Fruit fly (Drosophila melanogaster) whole organism, embryonic: ENCODE measurements around the gene Srp14.
A peak's percentile ranks its signal among the peaks of the same experiment; 100 is the strongest.

ENCODE experiments used
- B-H2 ChIP-seq: fragments of 200-800 bp; sonication (Bioruptor generic); optimal IDR thresholded peaks from 2 replicates; lab custom pipeline; 2018; ENCODE audit warnings: missing biosample characterization, mild to moderate bottlenecking, missing genetic modification characterization
- Bteb2 ChIP-seq: fragments of 200-800 bp; sonication (Bioruptor generic); optimal IDR thresholded peaks from 2 replicates; lab custom pipeline; 2016; ENCODE audit warnings: missing biosample characterization, missing genetic modification characterization
- CG11456 ChIP-seq: fragments of 200-800 bp; sonication (Bioruptor generic); IDR thresholded peaks from 3 replicates; pipeline ENCODE4 v1.3.6; 2022; ENCODE audit warnings: missing biosample characterization, missing genetic modification characterization
- CG11696 ChIP-seq: fragments of 200-800 bp; sonication (Bioruptor generic); IDR thresholded peaks from 2 replicates; pipeline ENCODE4 v1.3.6; 2022; ENCODE audit warnings: missing biosample characterization, missing genetic modification characterization
- CG12071 ChIP-seq: fragments of 200-800 bp; sonication (Bioruptor generic); optimal IDR thresholded peaks from 3 replicates; lab custom pipeline; 2018; ENCODE audit warnings: missing biosample characterization, mild to moderate bottlenecking, missing genetic modification characterization
- CG13775 ChIP-seq: fragments of 200-800 bp; sonication (Bioruptor generic); optimal IDR thresholded peaks from 3 replicates; lab custom pipeline; 2017; ENCODE audit warnings: missing biosample characterization, mild to moderate bottlenecking, missing genetic modification characterization
- CG14441 ChIP-seq: fragments of 200-800 bp; sonication (Bioruptor generic); IDR thresholded peaks from 2 replicates; pipeline ENCODE4 v1.3.6; 2022; ENCODE audit warnings: missing biosample characterization, missing genetic modification characterization
- CG2875 ChIP-seq: fragments of 200-800 bp; sonication (Bioruptor generic); optimal IDR thresholded peaks from 2 replicates; lab custom pipeline; 2017; ENCODE audit warnings: missing biosample characterization, mild to moderate bottlenecking, missing genetic modification characterization, missing genetic modification reagents
- CG34376 ChIP-seq: fragments of 200-800 bp; sonication (Bioruptor generic); optimal IDR thresholded peaks from 2 replicates; lab custom pipeline; 2018; ENCODE audit warnings: missing biosample characterization, mild to moderate bottlenecking, missing genetic modification characterization
- CG4328 ChIP-seq: fragments of 200-800 bp; sonication (Bioruptor generic); optimal IDR thresholded peaks from 3 replicates; lab custom pipeline; 2017; ENCODE audit warnings: missing biosample characterization, missing genetic modification reagents, missing genetic modification characterization
- CG7928 ChIP-seq: fragments of 200-800 bp; sonication (Bioruptor generic); optimal IDR thresholded peaks from 2 replicates; lab custom pipeline; 2017; ENCODE audit warnings: missing biosample characterization, mild to moderate bottlenecking, missing genetic modification characterization
- CG7963 ChIP-seq: fragments of 200-800 bp; sonication (Bioruptor generic); IDR thresholded peaks from 3 replicates; pipeline ENCODE4 v1.3.6; 2022; ENCODE audit warnings: missing biosample characterization, missing genetic modification characterization; ENCODE audit not compliant: partially characterized antibody
- Camta ChIP-seq: fragments of 200-800 bp; sonication (Bioruptor generic); optimal IDR thresholded peaks from 2 replicates; lab custom pipeline; 2016; ENCODE audit warnings: missing biosample characterization, missing genetic modification characterization
- D ChIP-seq, 2 experiments: fragments of 200-800 bp in 1 of 2; fragments of >200 bp in 1 of 2; sonication (Bioruptor generic) in 1 of 2; optimal IDR thresholded peaks; 2 replicates in 1 of 2; 3 replicates in 1 of 2; lab custom pipeline; 2017; ENCODE audit warnings: mild to moderate bottlenecking in 1 of 2, missing biosample characterization in 1 of 2, missing genetic modification characterization in 1 of 2, missing genetic modification reagents in 1 of 2
- D19A ChIP-seq: fragments of 200-800 bp; optimal IDR thresholded peaks from 3 replicates; lab custom pipeline; 2019; ENCODE audit warnings: missing biosample characterization, mild to moderate bottlenecking, missing genetic modification characterization, moderate library complexity
- Dbx ChIP-seq: fragments of 200-800 bp; sonication (Bioruptor generic); IDR thresholded peaks from 3 replicates; pipeline ENCODE4 v1.3.6; 2022; ENCODE audit warnings: missing biosample characterization, missing genetic modification characterization
- Dek ChIP-seq: fragments of 200-800 bp; sonication (Bioruptor generic); optimal IDR thresholded peaks from 3 replicates; lab custom pipeline; 2019; ENCODE audit warnings: missing biosample characterization, mild to moderate bottlenecking, missing genetic modification characterization, moderate library complexity
- Fer2 ChIP-seq: fragments of 200-800 bp; sonication (Bioruptor generic); optimal IDR thresholded peaks from 2 replicates; lab custom pipeline; 2018; ENCODE audit warnings: missing biosample characterization, mild to moderate bottlenecking, missing genetic modification characterization, moderate library complexity
- Hr78 ChIP-seq, 2 experiments: fragments of 200-800 bp in 1 of 2; fragments of >200 bp in 1 of 2; sonication (Bioruptor generic) in 1 of 2; optimal IDR thresholded peaks; 2 replicates each; lab custom pipeline; 2017 to 2019; ENCODE audit warnings: missing biosample characterization in 2 of 2, missing genetic modification characterization in 2 of 2, mild to moderate bottlenecking in 1 of 2, moderate library complexity in 1 of 2
- Med ChIP-seq: fragments of 200-800 bp; sonication (Bioruptor generic); peaks from one replicate; lab custom pipeline; 2016; ENCODE audit warnings: missing biosample characterization, missing genetic modification characterization, mild to moderate bottlenecking, inconsistent platforms, moderate library complexity
- NFAT ChIP-seq: fragments of 200-800 bp; sonication (Bioruptor generic); IDR thresholded peaks from 2 replicates; pipeline ENCODE4 v1.3.6; 2022; ENCODE audit warnings: missing biosample characterization, missing genetic modification characterization
- Nf-YA ChIP-seq: fragments of 200-800 bp; sonication (Bioruptor generic); IDR thresholded peaks from 2 replicates; pipeline ENCODE4 v1.3.6; 2022; ENCODE audit warnings: missing biosample characterization, missing genetic modification characterization
- Nf-YC ChIP-seq: fragments of 200-800 bp; optimal IDR thresholded peaks from 3 replicates; lab custom pipeline; 2019; ENCODE audit warnings: missing biosample characterization, mild to moderate bottlenecking, missing genetic modification characterization, moderate library complexity
- Sox100B ChIP-seq: fragments of 200-800 bp; sonication (Bioruptor generic); optimal IDR thresholded peaks from 3 replicates; lab custom pipeline; 2018; ENCODE audit warnings: missing biosample characterization, mild to moderate bottlenecking, missing genetic modification characterization
- Vsx1 ChIP-seq: fragments of 200-800 bp; sonication (Bioruptor generic); optimal IDR thresholded peaks from 2 replicates; lab custom pipeline; 2017; ENCODE audit warnings: missing biosample characterization, mild to moderate bottlenecking, missing genetic modification characterization, missing genetic modification reagents
- bowl ChIP-seq: fragments of 200-800 bp; sonication (Bioruptor generic); IDR thresholded peaks from 2 replicates; pipeline ENCODE4 v1.3.6; 2022; ENCODE audit warnings: missing biosample characterization, missing genetic modification characterization
- croc ChIP-seq: fragments of 200-800 bp; sonication (Bioruptor generic); conservative IDR thresholded peaks from 3 replicates; pipeline ENCODE4 v1.3.6; 2022; ENCODE audit warnings: missing biosample characterization, missing genetic modification characterization
- dati ChIP-seq: fragments of 200-800 bp; sonication (Bioruptor generic); IDR thresholded peaks from 2 replicates; pipeline ENCODE4 v1.3.6; 2022; ENCODE audit warnings: missing biosample characterization, missing genetic modification characterization
- dysf ChIP-seq: fragments of 200-800 bp; sonication (Bioruptor generic); IDR thresholded peaks from 3 replicates; pipeline ENCODE4 v1.3.6; 2022; ENCODE audit warnings: missing biosample characterization, missing genetic modification characterization
- emc ChIP-seq: fragments of 200-800 bp; sonication (Bioruptor generic); optimal IDR thresholded peaks from 2 replicates; lab custom pipeline; 2016; ENCODE audit warnings: missing biosample characterization, missing genetic modification characterization
- exex ChIP-seq: fragments of 200-800 bp; sonication (Bioruptor generic); optimal IDR thresholded peaks from 4 replicates; lab custom pipeline; 2018; ENCODE audit warnings: missing biosample characterization, mild to moderate bottlenecking, missing genetic modification characterization, moderate library complexity
- gro ChIP-seq: fragments of 200-800 bp; sonication (Bioruptor generic); optimal IDR thresholded peaks from 2 replicates; lab custom pipeline; 2016; ENCODE audit warnings: missing biosample characterization, missing genetic modification characterization
- ham ChIP-seq: fragments of 200-800 bp; sonication (Bioruptor generic); IDR thresholded peaks from 2 replicates; pipeline ENCODE4 v1.3.6; 2022; ENCODE audit warnings: missing biosample characterization, missing genetic modification characterization
- ind ChIP-seq: fragments of 200-800 bp; sonication (Bioruptor generic); optimal IDR thresholded peaks from 3 replicates; lab custom pipeline; 2016; ENCODE audit warnings: missing biosample characterization, missing genetic modification characterization
- jumu ChIP-seq: fragments of 200-800 bp; sonication (Bioruptor generic); optimal IDR thresholded peaks from 3 replicates; lab custom pipeline; 2016; ENCODE audit warnings: missing biosample characterization, missing genetic modification characterization
- ken ChIP-seq: fragments of 200-800 bp; sonication (Bioruptor generic); IDR thresholded peaks from 3 replicates; pipeline ENCODE4 v1.3.6; 2022; ENCODE audit warnings: missing biosample characterization, missing genetic modification characterization
- lola ChIP-seq, 3 experiments: fragments of >200 bp in 2 of 3; fragments of 200-800 bp in 1 of 3; sonication (Bioruptor generic) in 1 of 3; optimal IDR thresholded peaks; 2 replicates each; lab custom pipeline; 2017 to 2019; ENCODE audit warnings: missing biosample characterization in 3 of 3, missing genetic modification characterization in 3 of 3, mild to moderate bottlenecking in 1 of 3, moderate library complexity in 1 of 3
- oc ChIP-seq: fragments of 200-800 bp; sonication (Bioruptor generic); optimal IDR thresholded peaks from 2 replicates; lab custom pipeline; 2018; ENCODE audit warnings: missing biosample characterization, mild to moderate bottlenecking, missing genetic modification characterization, moderate library complexity
- rib ChIP-seq: fragments of 200-800 bp; sonication (Bioruptor generic); IDR thresholded peaks from 2 replicates; pipeline ENCODE4 v1.3.6; 2022; ENCODE audit warnings: missing biosample characterization, missing genetic modification characterization
- salm ChIP-seq: fragments of 200-800 bp; sonication (Bioruptor generic); optimal IDR thresholded peaks from 2 replicates; lab custom pipeline; 2018; ENCODE audit warnings: missing biosample characterization, mild to moderate bottlenecking, missing genetic modification characterization
- sc ChIP-seq, 3 experiments: fragments of >200 bp in 2 of 3; fragments of 200-800 bp in 1 of 3; sonication (Bioruptor generic) in 1 of 3; optimal IDR thresholded peaks; 2 replicates in 2 of 3; 3 replicates in 1 of 3; lab custom pipeline; 2017; ENCODE audit warnings: mild to moderate bottlenecking in 1 of 3, missing biosample characterization in 1 of 3, missing genetic modification characterization in 1 of 3, missing genetic modification reagents in 1 of 3
- slbo ChIP-seq: fragments of 200-800 bp; sonication (Bioruptor generic); IDR thresholded peaks from 2 replicates; pipeline ENCODE4 v1.3.6; 2022; ENCODE audit warnings: missing biosample characterization, missing genetic modification characterization
- slou ChIP-seq: fragments of 200-800 bp; sonication (Bioruptor generic); optimal IDR thresholded peaks from 3 replicates; lab custom pipeline; 2016; ENCODE audit warnings: missing biosample characterization, missing genetic modification characterization
- sna ChIP-seq: fragments of 200-800 bp; sonication (Bioruptor generic); IDR thresholded peaks from 2 replicates; pipeline ENCODE4 v1.3.6; 2022; ENCODE audit warnings: missing biosample characterization, missing genetic modification characterization; ENCODE audit not compliant: partially characterized antibody
- stc ChIP-seq: fragments of 200-800 bp; sonication (Bioruptor generic); IDR thresholded peaks from 2 replicates; pipeline ENCODE4 v1.3.6; 2022; ENCODE audit warnings: missing biosample characterization, missing genetic modification characterization
- tll ChIP-seq, 2 experiments: fragments of 200-800 bp in 1 of 2; fragments of >200 bp in 1 of 2; sonication (Bioruptor generic) in 1 of 2; optimal IDR thresholded peaks; 2 replicates each; lab custom pipeline; 2017 to 2019; ENCODE audit warnings: missing biosample characterization in 2 of 2, missing genetic modification characterization in 2 of 2, mild to moderate bottlenecking in 1 of 2, moderate library complexity in 1 of 2

Gene Srp14

dm6 chr3R:20549017-20549854 lies 30.7 kb upstream of the Srp14 start (continued):
- TF ChIP-seq CG12071 (GFP tag; lab: Kevin White, UChicago): peak; percentile 48
- no peak for TF ChIP-seq stc (GFP tag; lab: Robert Waterston, UW)
- no peak for TF ChIP-seq Nf-YC (tag; lab: Kevin White, UChicago)
- 0 out of 2 replicates have a peak, but pooled peaks have one; percentile 8 for TF ChIP-seq Nf-YA
- TF ChIP-seq Dbx (GFP tag; lab: Robert Waterston, UW): peak; percentile 14; the same call in 1 of the 3 replicates
- 0 out of 3 replicates have a peak, but pooled peaks have one; percentile 16 for TF ChIP-seq dysf (GFP tag; lab: Robert Waterston, UW)
- TF ChIP-seq B-H2: peak; percentile 34
- peak; percentile 9 for TF ChIP-seq CG4328 (GFP tag; lab: Kevin White, UChicago)
- TF ChIP-seq slbo (GFP tag; lab: Robert Waterston, UW): peak; percentile 45
- no peak for TF ChIP-seq ken (GFP tag; lab: Robert Waterston, UW)
- no peak for TF ChIP-seq croc (GFP tag; lab: Robert Waterston, UW)
- TF ChIP-seq Sox100B (GFP tag; lab: Kevin White, UChicago): no peak
- TF ChIP-seq CG7928 (GFP tag; lab: Kevin White, UChicago): no peak
- no peak for TF ChIP-seq CG11696 (GFP tag; lab: Robert Waterston, UW)
- no peak for TF ChIP-seq CG2875 (GFP tag; lab: Kevin White, UChicago)
- TF ChIP-seq ind (GFP tag; lab: Kevin White, UChicago): peak; percentile 26
- TF ChIP-seq D19A (tag; lab: Kevin White, UChicago): peak; percentile 8
- TF ChIP-seq Hr78 (GFP tag; optimal IDR thresholded peaks at IDR 0.05; lab: Kevin White, UChicago): no peak
- no peak for TF ChIP-seq D (optimal IDR thresholded peaks at IDR 0.05; lab: Kevin White, UChicago)
- TF ChIP-seq D (GFP tag; optimal IDR thresholded peaks at IDR 0.05; lab: Kevin White, UChicago): no peak
- no peak for TF ChIP-seq sc (optimal IDR thresholded peaks at IDR 0.05; lab: Kevin White, UChicago)
- TF ChIP-seq sc (GFP tag; optimal IDR thresholded peaks at IDR 0.05; lab: Kevin White, UChicago): no peak
- peak; percentile 79 for TF ChIP-seq Med
- TF ChIP-seq gro (GFP tag; lab: Kevin White, UChicago): no peak
- no peak for TF ChIP-seq salm (tag; lab: Kevin White, UChicago)
- no peak for TF ChIP-seq emc (GFP tag; lab: Kevin White, UChicago)
- no peak for TF ChIP-seq CG7963 (GFP tag; lab: Robert Waterston, UW)
- no peak for TF ChIP-seq Vsx1
- no peak for TF ChIP-seq ham (GFP tag; lab: Robert Waterston, UW)
- TF ChIP-seq jumu (GFP tag; lab: Kevin White, UChicago): no peak
- TF ChIP-seq CG14441 (GFP tag; lab: Robert Waterston, UW): peak; percentile 47; the same call in 1 of the 2 replicates
- TF ChIP-seq slou (GFP tag; lab: Kevin White, UChicago): no peak
- peak; percentile 63 for TF ChIP-seq exex
- peak in 1 of 3 experiments; percentile 32 for TF ChIP-seq lola (GFP tag; optimal IDR thresholded peaks at IDR 0.05; lab: Kevin White, UChicago)
- TF ChIP-seq rib (GFP tag; lab: Robert Waterston, UW): peak; percentile 59

- TF ChIP-seq sna (GFP tag; lab: Robert Waterston, UW): no peak
- peak; percentile 33; the same call in 1 of the 2 replicates for TF ChIP-seq NFAT
- TF ChIP-seq CG13775: peak; percentile 81
- no peak for TF ChIP-seq Camta (GFP tag; lab: Kevin White, UChicago)
- peak; percentile 78 for TF ChIP-seq Fer2 (tag; lab: Kevin White, UChicago)
- peak; percentile 67 for TF ChIP-seq Dek (tag; lab: Kevin White, UChicago)
- no peak for TF ChIP-seq Bteb2 (GFP tag; lab: Kevin White, UChicago)
- peak; percentile 69 for TF ChIP-seq CG34376 (GFP tag; lab: Kevin White, UChicago)
- peak; percentile 62; the same call in 1 of the 2 replicates for TF ChIP-seq dati
- peak; percentile 78; the same call in 2 of the 3 replicates for TF ChIP-seq CG11456 (GFP tag; lab: Robert Waterston, UW)
- TF ChIP-seq oc: peak; percentile 82
- 0 out of 2 replicates have a peak, but pooled peaks have one; percentile 42 for TF ChIP-seq bowl
- TF ChIP-seq tll (GFP tag; optimal IDR thresholded peaks at IDR 0.05; lab: Kevin White, UChicago): peak in 1 of 2 experiments; percentile 93
Observed at dm6 chr3R:20549855-20550603, 29.9 kb upstream of the Srp14 start.
